Fruit fly (Drosophila melanogaster): ENCODE measurements around the gene Cpsf100.

The Cpsf100 gene

dm6 chr3R:29064682-29065100, 30.3 kb downstream of the Cpsf100 start:
- TF ChIP-seq foxo (GFP tag; optimal IDR thresholded peaks at IDR 0.05) (peak in 1 of 2 experiments; percentile 37), Dif (GFP tag; optimal IDR thresholded peaks at IDR 0.05; ENCODE audit: partially characterized antibody) (peak; percentile 64), ey (GFP tag; optimal IDR thresholded peaks at IDR 0.05) (peak; percentile 5), fru (GFP tag; optimal IDR thresholded peaks at IDR 0.05) (peak; percentile 54), rgr (GFP tag; optimal IDR thresholded peaks at IDR 0.05) (peak; percentile 34), dl (GFP tag; optimal IDR thresholded peaks at IDR 0.05; ENCODE audit: insufficient read depth in 1 of 2, partially characterized antibody in 2 of 2) (peak in 1 of 2 experiments; percentile 84), br (GFP tag; optimal IDR thresholded peaks at IDR 0.05) (peak; percentile 57), CG9705 (GFP tag; optimal IDR thresholded peaks at IDR 0.05) (no peak), GATAd (GFP tag; optimal IDR thresholded peaks at IDR 0.05) (no peak), Dfd (GFP tag; optimal IDR thresholded peaks at IDR 0.05) (no peak), h (GFP tag; optimal IDR thresholded peaks at IDR 0.05) (peak; percentile 32), Hnf4 (GFP tag; optimal IDR thresholded peaks at IDR 0.05) (peak; percentile 18), OdsH (GFP tag; optimal IDR thresholded peaks at IDR 0.05) (peak; percentile 10), dsf (GFP tag; optimal IDR thresholded peaks at IDR 0.05; ENCODE audit: borderline replicate concordance) (no peak)

DNA sequence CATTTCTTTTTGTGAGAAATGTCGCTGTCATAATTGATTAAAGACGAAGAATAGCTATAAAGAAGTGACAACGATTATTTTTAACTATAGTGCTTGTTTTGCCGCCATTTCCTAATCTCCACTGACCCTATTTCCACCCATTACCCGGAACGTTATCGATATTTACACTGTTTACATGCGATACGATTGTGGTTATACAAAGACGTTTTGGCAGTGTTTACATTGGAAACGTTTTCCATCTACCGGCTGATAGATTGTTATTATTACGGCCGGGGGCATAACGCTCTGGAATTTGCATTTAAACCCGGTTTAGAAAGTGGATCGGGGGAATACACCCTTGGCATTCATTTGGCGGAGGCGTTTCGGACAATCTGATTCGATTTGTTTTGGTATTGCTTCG, 31.9 kb downstream of the Cpsf100 start:
- TF ChIP-seq Hr78 (GFP tag; optimal IDR thresholded peaks at IDR 0.05) = no peak
- TF ChIP-seq Sp1 (GFP tag; optimal IDR thresholded peaks at IDR 0.05) = no peak
- TF ChIP-seq OdsH (GFP tag; optimal IDR thresholded peaks at IDR 0.05) = no peak
- TF ChIP-seq HLH106 (tag; optimal IDR thresholded peaks at IDR 0.05) = no peak
- TF ChIP-seq dmrt93B (GFP tag; optimal IDR thresholded peaks at IDR 0.05) = no peak
- no peak for TF ChIP-seq sv (GFP tag; optimal IDR thresholded peaks at IDR 0.05)
- TF ChIP-seq pan (optimal IDR thresholded peaks at IDR 0.05) = no peak
- no peak for TF ChIP-seq fru (GFP tag; optimal IDR thresholded peaks at IDR 0.05)
- TF ChIP-seq Vsx2 (GFP tag; optimal IDR thresholded peaks at IDR 0.05; ENCODE audit: partially characterized antibody) = no peak
- no peak for TF ChIP-seq foxo (GFP tag; optimal IDR thresholded peaks at IDR 0.05)
- no peak for TF ChIP-seq N (GFP tag; optimal IDR thresholded peaks at IDR 0.05)
- TF ChIP-seq tai (GFP tag; optimal IDR thresholded peaks at IDR 0.05) = no peak
- TF ChIP-seq GATAd (GFP tag; optimal IDR thresholded peaks at IDR 0.05) = no peak
- no peak for TF ChIP-seq brk (GFP tag; optimal IDR thresholded peaks at IDR 0.05)
- TF ChIP-seq Hnf4 (GFP tag; optimal IDR thresholded peaks at IDR 0.05) = no peak
- TF ChIP-seq h (GFP tag; optimal IDR thresholded peaks at IDR 0.05) = no peak

DNA sequence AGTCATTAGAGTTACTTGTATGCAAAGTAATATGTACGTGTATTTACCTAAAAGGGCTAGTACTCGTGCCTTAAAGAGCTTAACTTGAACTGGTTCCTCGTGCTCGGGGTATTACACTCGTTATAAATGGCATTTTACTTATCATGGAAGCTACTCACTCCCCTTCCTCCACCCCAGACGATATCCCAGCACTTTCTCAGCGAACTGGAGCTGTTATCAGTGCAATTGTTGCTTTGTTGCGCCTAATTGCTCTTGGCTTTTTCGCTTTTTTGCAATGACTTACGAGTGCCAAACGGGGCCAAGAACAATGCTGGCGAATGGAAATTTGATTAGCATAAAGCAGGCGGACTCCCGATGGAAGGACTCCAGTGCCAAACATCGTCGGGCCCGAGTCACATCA, 32.7 kb downstream of the Cpsf100 start:
- TF ChIP-seq lola (GFP tag; optimal IDR thresholded peaks at IDR 0.05) = no peak
- TF ChIP-seq Sp1 (GFP tag; optimal IDR thresholded peaks at IDR 0.05) = peak; percentile 9
- TF ChIP-seq Rel (GFP tag; optimal IDR thresholded peaks at IDR 0.05) = no peak
- peak; percentile 29 for TF ChIP-seq Rel (tag; optimal IDR thresholded peaks at IDR 0.05)
- no peak for TF ChIP-seq br (GFP tag; optimal IDR thresholded peaks at IDR 0.05)
- no peak for TF ChIP-seq foxo (GFP tag; optimal IDR thresholded peaks at IDR 0.05)
- TF ChIP-seq sv (GFP tag; optimal IDR thresholded peaks at IDR 0.05) = no peak
- TF ChIP-seq jim (GFP tag; optimal IDR thresholded peaks at IDR 0.05) = no peak
- TF ChIP-seq Myc (optimal IDR thresholded peaks at IDR 0.05) = no peak
- no peak for TF ChIP-seq CG32264 (GFP tag; optimal IDR thresholded peaks at IDR 0.05)
- TF ChIP-seq dl (GFP tag; optimal IDR thresholded peaks at IDR 0.05; ENCODE audit: insufficient read depth in 1 of 2, partially characterized antibody in 2 of 2) = no peak
- TF ChIP-seq Abd-B (GFP tag; optimal IDR thresholded peaks at IDR 0.05) = no peak
- TF ChIP-seq HLH106 (tag; optimal IDR thresholded peaks at IDR 0.05) = no peak
- TF ChIP-seq sage (GFP tag; optimal IDR thresholded peaks at IDR 0.05) = no peak
- TF ChIP-seq fru (GFP tag; optimal IDR thresholded peaks at IDR 0.05) = peak; percentile 28
- no peak for TF ChIP-seq usp (GFP tag; optimal IDR thresholded peaks at IDR 0.05)
- TF ChIP-seq dmrt93B (GFP tag; optimal IDR thresholded peaks at IDR 0.05) = no peak
- no peak for TF ChIP-seq N (GFP tag; optimal IDR thresholded peaks at IDR 0.05)
- TF ChIP-seq pan (optimal IDR thresholded peaks at IDR 0.05) = no peak
- no peak for TF ChIP-seq Hnf4 (GFP tag; optimal IDR thresholded peaks at IDR 0.05)
- no peak for TF ChIP-seq tai (GFP tag; optimal IDR thresholded peaks at IDR 0.05)
- no peak for TF ChIP-seq ey (GFP tag; optimal IDR thresholded peaks at IDR 0.05)
- no peak for TF ChIP-seq GATAd (GFP tag; optimal IDR thresholded peaks at IDR 0.05)
- no peak for TF ChIP-seq Mio (GFP tag; optimal IDR thresholded peaks at IDR 0.05)
- no peak for TF ChIP-seq CrebA (GFP tag; optimal IDR thresholded peaks at IDR 0.05; ENCODE audit: borderline replicate concordance)
- TF ChIP-seq h (GFP tag; optimal IDR thresholded peaks at IDR 0.05) = peak; percentile 34
- no peak for TF ChIP-seq CG9705 (GFP tag; optimal IDR thresholded peaks at IDR 0.05)
- no peak for TF ChIP-seq Dif (GFP tag; optimal IDR thresholded peaks at IDR 0.05; ENCODE audit: partially characterized antibody)
- TF ChIP-seq OdsH (GFP tag; optimal IDR thresholded peaks at IDR 0.05) = no peak
- no peak for TF ChIP-seq rgr (GFP tag; optimal IDR thresholded peaks at IDR 0.05)
- TF ChIP-seq Jra (GFP tag; optimal IDR thresholded peaks at IDR 0.05) = no peak
- TF ChIP-seq Dfd (GFP tag; optimal IDR thresholded peaks at IDR 0.05) = no peak
- TF ChIP-seq brk (GFP tag; optimal IDR thresholded peaks at IDR 0.05) = no peak
- no peak for TF ChIP-seq Hr83 (GFP tag; optimal IDR thresholded peaks at IDR 0.05; ENCODE audit: poor library complexity, severe bottlenecking)
- TF ChIP-seq Hr78 (GFP tag; optimal IDR thresholded peaks at IDR 0.05) = no peak
